Worm (Caenorhabditis elegans): Measurements from ENCODE around the gene lgc-36.

- no peak for TF ChIP-seq him-1 (tag; optimal IDR thresholded peaks at IDR 0.05)
- no peak for TF ChIP-seq dao-5 (tag; optimal IDR thresholded peaks at IDR 0.05)
- TF ChIP-seq W03F9.2 (tag; optimal IDR thresholded peaks at IDR 0.05) = no peak
These were observed 20.8 kb upstream of the lgc-36 start for ce11 chrV:11279564-11279963.

Data from whole organism, L4/young adult.